Worm (Caenorhabditis elegans): ENCODE data around the gene sgn-1.

The sgn-1 gene

ce11 chrII:8785875-8786274 is 2.4 kb upstream of the sgn-1 start (continued):
- no peak for TF ChIP-seq mep-1 (tag; optimal IDR thresholded peaks at IDR 0.05)

- TF ChIP-seq dve-1 (tag; optimal IDR thresholded peaks at IDR 0.05; ENCODE audit: insufficient read depth) (peak; percentile 57), vab-7 (GFP tag; IDR thresholded peaks at IDR 0.05) (no peak), ztf-7 (tag; optimal IDR thresholded peaks at IDR 0.05) (no peak), ctbp-1 (GFP tag; IDR thresholded peaks at IDR 0.05) (peak; percentile 59; the same call in 1 of the 2 replicates), mep-1 (tag; optimal IDR thresholded peaks at IDR 0.05) (peak; percentile 64), mdl-1 (tag; optimal IDR thresholded peaks at IDR 0.05) (no peak), lim-7 (GFP tag; IDR thresholded peaks at IDR 0.05) (no peak), aha-1 (tag) (peak; percentile 95), R02D3.7 (tag; optimal IDR thresholded peaks at IDR 0.05) (no peak), rbr-2 (tag; optimal IDR thresholded peaks at IDR 0.05) (peak; percentile 47), mes-2 (tag; optimal IDR thresholded peaks at IDR 0.05; ENCODE audit: poor library complexity, severe bottlenecking) (peak; percentile 26), hlh-30 (tag; optimal IDR thresholded peaks at IDR 0.05; ENCODE audit: insufficient read depth) (peak; percentile 30), hif-1 (tag; optimal IDR thresholded peaks at IDR 0.05) (peak in 1 of 2 experiments; percentile 22), unc-62 (GFP tag; optimal IDR thresholded peaks at IDR 0.05 in 1 of 2) (peak in 1 of 2 experiments; percentile 85), unc-62 (tag; optimal IDR thresholded peaks at IDR 0.05) (no peak), lin-13 (GFP tag; optimal IDR thresholded peaks at IDR 0.05) (no peak), nhr-28 (tag; optimal IDR thresholded peaks at IDR 0.05) (peak; percentile 16), hmg-1.1 (GFP tag; IDR thresholded peaks at IDR 0.05) (peak; percentile 47; the same call in 1 of the 2 replicates), daf-16 (GFP tag; optimal IDR thresholded peaks at IDR 0.05) (no peak), daf-16 (tag; optimal IDR thresholded peaks at IDR 0.05) (peak; percentile 47), nhr-11 (tag; optimal IDR thresholded peaks at IDR 0.05) (peak; percentile 24), php-3 (GFP tag; IDR thresholded peaks at IDR 0.05) (no peak), lsy-2 (tag; optimal IDR thresholded peaks at IDR 0.05) (peak in 1 of 2 experiments; percentile 41), mxl-3 (GFP tag; optimal IDR thresholded peaks at IDR 0.05) (no peak), set-16 (GFP tag; IDR thresholded peaks at IDR 0.05) (peak; percentile 61), ama-1 (optimal IDR thresholded peaks at IDR 0.05) (peak; percentile 94), hlh-11 (tag; optimal IDR thresholded peaks at IDR 0.05) (peak; percentile 9)
Observed at ce11 chrII:8784235-8784928, 912 bp upstream of the sgn-1 start.

- TF ChIP-seq dve-1 (tag; optimal IDR thresholded peaks at IDR 0.05; ENCODE audit: insufficient read depth), result no peak
- TF ChIP-seq lsy-2 (tag; optimal IDR thresholded peaks at IDR 0.05), result no peak
- no peak for TF ChIP-seq ama-1 (optimal IDR thresholded peaks at IDR 0.05)
- TF ChIP-seq unc-62 (GFP tag; optimal IDR thresholded peaks at IDR 0.05 in 1 of 2), result peak in 1 of 2 experiments; percentile 93
- TF ChIP-seq unc-62 (tag; optimal IDR thresholded peaks at IDR 0.05), result no peak
- no peak for TF ChIP-seq Y75B8A.6 (GFP tag; IDR thresholded peaks at IDR 0.05)
- TF ChIP-seq mes-2 (tag; optimal IDR thresholded peaks at IDR 0.05; ENCODE audit: poor library complexity, severe bottlenecking), result no peak
Observed at ce11 chrII:8776504-8776903, 7.0 kb downstream of the sgn-1 start.

- TF ChIP-seq lin-1 (GFP tag; IDR thresholded peaks at IDR 0.05) (no peak), ceh-32 (tag; optimal IDR thresholded peaks at IDR 0.05; ENCODE audit: poor library complexity) (no peak), tra-1 (GFP tag; IDR thresholded peaks at IDR 0.05) (no peak), set-16 (GFP tag; IDR thresholded peaks at IDR 0.05) (no peak), zip-2 (tag; optimal IDR thresholded peaks at IDR 0.05) (no peak), nhr-25 (tag; optimal IDR thresholded peaks at IDR 0.05; ENCODE audit: borderline replicate concordance, insufficient read depth) (no peak), pqm-1 (tag; optimal IDR thresholded peaks at IDR 0.05) (no peak), hif-1 (tag; optimal IDR thresholded peaks at IDR 0.05) (no peak), zfp-2 (tag; optimal IDR thresholded peaks at IDR 0.05) (no peak), D1046.2 (GFP tag; IDR thresholded peaks at IDR 0.05) (no peak), nhr-237 (tag; optimal IDR thresholded peaks at IDR 0.05) (no peak), spr-3 (GFP tag; optimal IDR thresholded peaks at IDR 0.05) (no peak), nhr-111 (GFP tag; optimal IDR thresholded peaks at IDR 0.05) (no peak), nhr-77 (tag; optimal IDR thresholded peaks at IDR 0.05) (no peak)
Observed at ce11 chrII:8770675-8771074, 12.8 kb downstream of the sgn-1 start, which contains the start of gene let-19. Gene let-19 (plus strand): TSS chrII:8770975.
